Worm (Caenorhabditis elegans) whole organism, L4/young adult: ENCODE measurements around the gene ZK742.4.

ENCODE experiments used
- W03F9.2 ChIP-seq: fragments of 150-350 bp; optimal IDR thresholded peaks from 2 replicates; lab custom pipeline; 2014; ENCODE audit warnings: missing biosample characterization, missing genetic modification characterization
- dao-5 ChIP-seq: sonication (generic microtip); optimal IDR thresholded peaks from 2 replicates; lab custom pipeline; 2016; ENCODE audit warnings: missing genotype, missing genetic modification characterization, moderate library complexity, missing compliant biosample characterization

ce11 chrV:7822655-7823054 is 11.1 kb upstream of the ZK742.4 start:
- no peak for TF ChIP-seq W03F9.2 (tag; lab: Kevin White, UChicago)
- TF ChIP-seq dao-5 = no peak
